In the genomic region with DNA sequence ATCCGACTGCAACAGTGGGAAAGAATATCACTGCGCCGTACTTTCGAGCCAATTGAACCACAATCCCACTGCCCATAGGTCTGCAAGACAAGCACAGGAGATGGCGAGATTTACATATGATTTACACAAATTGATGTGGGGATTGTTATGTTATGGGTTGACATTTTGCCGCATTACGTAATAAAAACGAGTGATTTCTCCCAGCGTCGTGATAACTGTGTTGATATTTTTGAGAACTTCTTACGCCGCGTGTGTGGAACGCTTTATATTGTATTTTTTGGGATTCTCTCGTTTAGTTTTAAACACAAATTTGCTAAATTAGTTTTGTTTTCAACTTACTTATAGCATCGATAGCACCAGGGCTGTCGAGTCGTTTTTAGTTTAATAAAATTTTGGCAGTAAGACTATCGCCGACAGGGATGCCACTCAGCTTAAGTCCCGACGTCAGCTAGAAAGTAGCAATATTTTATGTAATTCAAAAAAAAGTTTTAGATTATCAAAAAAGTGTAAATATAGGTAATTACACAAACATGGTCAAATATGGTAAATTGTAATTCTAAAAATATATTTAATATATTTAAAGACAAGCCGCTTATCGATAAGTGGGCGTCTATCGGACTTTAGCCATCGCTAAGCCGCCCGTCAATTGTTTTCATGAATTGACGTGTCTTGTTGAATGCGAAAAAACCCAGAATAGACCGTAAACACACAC, we compare ENCODE assay signal across 1 fruit fly cellular context.
TF ChIP-seq lines count a peak whose summit lies in the region.

A gene (minus strand): TSS at position 388 of the 712 bp plus-strand sequence.
A gene (minus strand): TSS at position 388 of the 712 bp plus-strand sequence.
A gene (plus strand): TSS at position 621 of the 712 bp plus-strand sequence.

TF ChIP-seq in whole organism, embryonic, 481 proteins besides CTCF, POLR2A, EP300 and RAD21 (continued from another document and continues in another):
- TF ChIP-seq HLH3B (GFP tag; IDR thresholded peaks at IDR 0.05; lab: Robert Waterston, UW) (peak; percentile 30; the same call in 1 of the 2 replicates), otp (GFP tag; IDR thresholded peaks at IDR 0.05; lab: Robert Waterston, UW) (no peak), CG6683 (GFP tag; optimal IDR thresholded peaks at IDR 0.05; lab: Kevin White, UChicago) (peak; percentile 0), Ptx1 (GFP tag; IDR thresholded peaks at IDR 0.05; lab: Robert Waterston, UW) (peak; percentile 68), Dp (GFP tag; optimal IDR thresholded peaks at IDR 0.05; lab: Kevin White, UChicago) (peak; percentile 35), CG1602 (GFP tag; optimal IDR thresholded peaks at IDR 0.05; lab: Kevin White, UChicago) (peak; percentile 33), tna (GFP tag; IDR thresholded peaks at IDR 0.05; lab: Robert Waterston, UW; ENCODE audit: partially characterized antibody) (no peak), sc (optimal IDR thresholded peaks at IDR 0.05; lab: Kevin White, UChicago) (no peak), sc (GFP tag; optimal IDR thresholded peaks at IDR 0.05; lab: Kevin White, UChicago) (peak; percentile 6), Rx (GFP tag; IDR thresholded peaks at IDR 0.05; lab: Robert Waterston, UW) (0 out of 2 replicates have a peak, but pooled peaks have one; percentile 3), gsb-n (tag; optimal IDR thresholded peaks at IDR 0.05; lab: Kevin White, UChicago) (peak; percentile 6), CG12744 (GFP tag; optimal IDR thresholded peaks at IDR 0.05; lab: Kevin White, UChicago) (no peak), Oli (tag; optimal IDR thresholded peaks at IDR 0.05; lab: Kevin White, UChicago) (no peak), Usf (GFP tag; optimal IDR thresholded peaks at IDR 0.05; lab: Kevin White, UChicago) (no peak), da (GFP tag; optimal IDR thresholded peaks at IDR 0.05; lab: Kevin White, UChicago) (no peak), CG4328 (GFP tag; optimal IDR thresholded peaks at IDR 0.05; lab: Kevin White, UChicago) (peak; percentile 63), HHEX (GFP tag; optimal IDR thresholded peaks at IDR 0.05; lab: Kevin White, UChicago) (peak; percentile 18), inv (GFP tag; IDR thresholded peaks at IDR 0.05; lab: Robert Waterston, UW; ENCODE audit: partially characterized antibody) (peak; percentile 61), CG2678 (tag; optimal IDR thresholded peaks at IDR 0.05; lab: Kevin White, UChicago) (peak; percentile 69), row (GFP tag; IDR thresholded peaks at IDR 0.05; lab: Robert Waterston, UW) (peak; percentile 86), toy (GFP tag; IDR thresholded peaks at IDR 0.05; lab: Robert Waterston, UW) (no peak), dm (GFP tag; optimal IDR thresholded peaks at IDR 0.05; lab: Kevin White, UChicago) (peak; percentile 14), CG9932 (GFP tag; IDR thresholded peaks at IDR 0.05; lab: Robert Waterston, UW) (peak; percentile 84), CG14667 (GFP tag; IDR thresholded peaks at IDR 0.05; lab: Robert Waterston, UW) (peak; percentile 25; the same call in 1 of the 2 replicates), CG16863 (GFP tag; optimal IDR thresholded peaks at IDR 0.05; lab: Kevin White, UChicago) (no peak), bowl (GFP tag; IDR thresholded peaks at IDR 0.05; lab: Robert Waterston, UW) (no peak), Tbp (GFP tag; optimal IDR thresholded peaks at IDR 0.05; lab: Kevin White, UChicago) (no peak), crp (GFP tag; optimal IDR thresholded peaks at IDR 0.05; lab: Kevin White, UChicago) (peak in 1 of 2 experiments; percentile 39), Antp (GFP tag; optimal IDR thresholded peaks at IDR 0.05; lab: Kevin White, UChicago) (peak; percentile 30), CG13624 (GFP tag; optimal IDR thresholded peaks at IDR 0.05; lab: Kevin White, UChicago) (peak; percentile 53), CG31388 (GFP tag; optimal IDR thresholded peaks at IDR 0.05; lab: Kevin White, UChicago) (peak; percentile 6), cg (GFP tag; optimal IDR thresholded peaks at IDR 0.05; lab: Kevin White, UChicago) (no peak), CG10654 (GFP tag; optimal IDR thresholded peaks at IDR 0.05; lab: Kevin White, UChicago) (peak; percentile 54), gt (GFP tag; IDR thresholded peaks at IDR 0.05; lab: Robert Waterston, UW) (no peak), slou (GFP tag; optimal IDR thresholded peaks at IDR 0.05; lab: Kevin White, UChicago) (peak; percentile 26), CG10462 (GFP tag; optimal IDR thresholded peaks at IDR 0.05; lab: Kevin White, UChicago) (peak; percentile 24), CG14965 (GFP tag; optimal IDR thresholded peaks at IDR 0.05; lab: Kevin White, UChicago; ENCODE audit: borderline replicate concordance) (no peak), CG7839 (tag; optimal IDR thresholded peaks at IDR 0.05; lab: Kevin White, UChicago) (peak; percentile 57), CG9727 (GFP tag; optimal IDR thresholded peaks at IDR 0.05; lab: Kevin White, UChicago) (peak; percentile 71), NK7.1 (GFP tag; optimal IDR thresholded peaks at IDR 0.05; lab: Kevin White, UChicago) (no peak), CG3838 (GFP tag; optimal IDR thresholded peaks at IDR 0.05; lab: Kevin White, UChicago) (no peak), ttk (GFP tag; IDR thresholded peaks at IDR 0.05; lab: Robert Waterston, UW) (peak; percentile 36; the same call in 1 of the 2 replicates), CG18011 (GFP tag; optimal IDR thresholded peaks at IDR 0.05; lab: Kevin White, UChicago) (peak; percentile 29), Ssrp (tag; optimal IDR thresholded peaks at IDR 0.05; lab: Kevin White, UChicago) (peak; percentile 35), CG12236 (GFP tag; optimal IDR thresholded peaks at IDR 0.05; lab: Kevin White, UChicago) (no peak), gro (GFP tag; optimal IDR thresholded peaks at IDR 0.05; lab: Kevin White, UChicago) (peak; percentile 20), fd96Cb (tag; optimal IDR thresholded peaks at IDR 0.05; lab: Kevin White, UChicago) (peak; percentile 26), Six4 (GFP tag; optimal IDR thresholded peaks at IDR 0.05; lab: Kevin White, UChicago) (peak; percentile 38), lab (GFP tag; optimal IDR thresholded peaks at IDR 0.05; lab: Kevin White, UChicago) (peak; percentile 65), CG6254 (GFP tag; optimal IDR thresholded peaks at IDR 0.05; lab: Kevin White, UChicago) (peak; percentile 1), sug (tag; optimal IDR thresholded peaks at IDR 0.05; lab: Kevin White, UChicago) (peak; percentile 65), zf30C (GFP tag; optimal IDR thresholded peaks at IDR 0.05; lab: Kevin White, UChicago) (no peak), Dref (GFP tag; IDR thresholded peaks at IDR 0.05; lab: Robert Waterston, UW) (peak; percentile 66), btn (GFP tag; optimal IDR thresholded peaks at IDR 0.05; lab: Kevin White, UChicago) (no peak), jumu (GFP tag; optimal IDR thresholded peaks at IDR 0.05; lab: Kevin White, UChicago) (no peak), fd3F (GFP tag; optimal IDR thresholded peaks at IDR 0.05; lab: Kevin White, UChicago) (peak; percentile 34), Aef1 (GFP tag; IDR thresholded peaks at IDR 0.05; lab: Robert Waterston, UW) (peak; percentile 50; the same call in 2 of the 3 replicates), Bdp1 (GFP tag; optimal IDR thresholded peaks at IDR 0.05; lab: Kevin White, UChicago) (no peak), B-H2 (GFP tag; optimal IDR thresholded peaks at IDR 0.05; lab: Kevin White, UChicago) (peak; percentile 74), repo (GFP tag; optimal IDR thresholded peaks at IDR 0.05; lab: Kevin White, UChicago) (no peak), eve (GFP tag; optimal IDR thresholded peaks at IDR 0.05; lab: Kevin White, UChicago) (no peak), CG11398 (GFP tag; optimal IDR thresholded peaks at IDR 0.05; lab: Kevin White, UChicago) (no peak), NC2β (GFP tag; optimal IDR thresholded peaks at IDR 0.05; lab: Kevin White, UChicago) (peak; percentile 12), oc (tag; optimal IDR thresholded peaks at IDR 0.05; lab: Kevin White, UChicago) (peak; percentile 31), YL-1 (GFP tag; optimal IDR thresholded peaks at IDR 0.05; lab: Kevin White, UChicago) (peak; percentile 85), dysf (GFP tag; IDR thresholded peaks at IDR 0.05; lab: Robert Waterston, UW) (peak; percentile 50; the same call in 1 of the 3 replicates), CG4360 (GFP tag; IDR thresholded peaks at IDR 0.05; lab: Robert Waterston, UW) (no peak), nerfin-1 (tag; optimal IDR thresholded peaks at IDR 0.05; lab: Kevin White, UChicago) (peak; percentile 41), CG2120 (GFP tag; optimal IDR thresholded peaks at IDR 0.05; lab: Kevin White, UChicago) (peak; percentile 71), CG12942 (GFP tag; optimal IDR thresholded peaks at IDR 0.05; lab: Kevin White, UChicago) (peak; percentile 48), al (GFP tag; IDR thresholded peaks at IDR 0.05; lab: Robert Waterston, UW) (peak; percentile 46; the same call in 1 of the 2 replicates), gce (GFP tag; IDR thresholded peaks at IDR 0.05; lab: Robert Waterston, UW) (no peak), ftz-f1 (GFP tag; optimal IDR thresholded peaks at IDR 0.05; lab: Kevin White, UChicago) (no peak), grau (tag; optimal IDR thresholded peaks at IDR 0.05; lab: Kevin White, UChicago) (peak; percentile 61), Drgx (GFP tag; IDR thresholded peaks at IDR 0.05; lab: Robert Waterston, UW) (0 out of 2 replicates have a peak, but pooled peaks have one; percentile 20), so (GFP tag; IDR thresholded peaks at IDR 0.05; lab: Robert Waterston, UW) (no peak), schlank (tag; optimal IDR thresholded peaks at IDR 0.05; lab: Kevin White, UChicago) (no peak), CG2199 (GFP tag; IDR thresholded peaks at IDR 0.05; lab: Robert Waterston, UW) (no peak), dati (GFP tag; IDR thresholded peaks at IDR 0.05; lab: Robert Waterston, UW) (no peak), CG7963 (GFP tag; IDR thresholded peaks at IDR 0.05; lab: Robert Waterston, UW; ENCODE audit: partially characterized antibody) (0 out of 3 replicates have a peak, but pooled peaks have one; percentile 14), MESR4 (GFP tag; optimal IDR thresholded peaks at IDR 0.05; lab: Kevin White, UChicago) (peak; percentile 53), CG12659 (GFP tag; optimal IDR thresholded peaks at IDR 0.05; lab: Kevin White, UChicago) (peak; percentile 68), CoRest (tag; optimal IDR thresholded peaks at IDR 0.05; lab: Kevin White, UChicago) (peak; percentile 64), H2.0 (GFP tag; IDR thresholded peaks at IDR 0.05; lab: Robert Waterston, UW) (0 out of 2 replicates have a peak, but pooled peaks have one; percentile 14), luna (GFP tag; optimal IDR thresholded peaks at IDR 0.05; lab: Kevin White, UChicago) (no peak), CG7928 (GFP tag; optimal IDR thresholded peaks at IDR 0.05; lab: Kevin White, UChicago) (peak; percentile 82), hbn (GFP tag; IDR thresholded peaks at IDR 0.05; lab: Robert Waterston, UW; ENCODE audit: partially characterized antibody) (peak; percentile 54), CG13894 (tag; optimal IDR thresholded peaks at IDR 0.05; lab: Kevin White, UChicago) (peak; percentile 72), CG10321 (GFP tag; IDR thresholded peaks at IDR 0.05; lab: Robert Waterston, UW) (no peak), insv (GFP tag; optimal IDR thresholded peaks at IDR 0.05; lab: Kevin White, UChicago) (peak in 1 of 2 experiments; percentile 56), MBD-R2 (GFP tag; IDR thresholded peaks at IDR 0.05; lab: Robert Waterston, UW) (peak; percentile 78), CG12391 (tag; optimal IDR thresholded peaks at IDR 0.05; lab: Kevin White, UChicago) (peak; percentile 85), Scr (GFP tag; IDR thresholded peaks at IDR 0.05; lab: Robert Waterston, UW; ENCODE audit: partially characterized antibody) (peak; percentile 72), h (optimal IDR thresholded peaks at IDR 0.05; lab: Kevin White, UChicago) (no peak), bcd (GFP tag; optimal IDR thresholded peaks at IDR 0.05; lab: Kevin White, UChicago) (peak; percentile 35), CG5245 (GFP tag; optimal IDR thresholded peaks at IDR 0.05; lab: Kevin White, UChicago) (peak; percentile 15), CG15514 (GFP tag; optimal IDR thresholded peaks at IDR 0.05; lab: Kevin White, UChicago) (peak; percentile 66), CG3847 (GFP tag; IDR thresholded peaks at IDR 0.05; lab: Robert Waterston, UW) (peak; percentile 60), Adf1 (GFP tag; IDR thresholded peaks at IDR 0.05; lab: Robert Waterston, UW) (peak; percentile 23; the same call in 1 of the 2 replicates), CG9817 (tag; optimal IDR thresholded peaks at IDR 0.05; lab: Kevin White, UChicago) (peak; percentile 62), Oaz (GFP tag; IDR thresholded peaks at IDR 0.05; lab: Robert Waterston, UW) (peak; percentile 26; the same call in 1 of the 2 replicates), lmd (GFP tag; IDR thresholded peaks at IDR 0.05; lab: Robert Waterston, UW) (peak; percentile 62), hkb (optimal IDR thresholded peaks at IDR 0.05; lab: Kevin White, UChicago) (no peak), hkb (GFP tag; IDR thresholded peaks at IDR 0.05; lab: Robert Waterston, UW) (peak; percentile 49), Hr51 (GFP tag; optimal IDR thresholded peaks at IDR 0.05; lab: Kevin White, UChicago) (peak; percentile 35 to 64), Dll (GFP tag; IDR thresholded peaks at IDR 0.05; lab: Robert Waterston, UW; ENCODE audit: partially characterized antibody) (peak; percentile 83), HmgZ (tag; optimal IDR thresholded peaks at IDR 0.05; lab: Kevin White, UChicago) (peak; percentile 55), sim (GFP tag; IDR thresholded peaks at IDR 0.05; lab: Robert Waterston, UW) (no peak), CG34422 (GFP tag; IDR thresholded peaks at IDR 0.05; lab: Robert Waterston, UW) (peak; percentile 56; the same call in 1 of the 3 replicates), PHDP (tag; optimal IDR thresholded peaks at IDR 0.05; lab: Kevin White, UChicago) (peak; percentile 52), gcm2 (GFP tag; optimal IDR thresholded peaks at IDR 0.05; lab: Kevin White, UChicago) (no peak), CG14710 (tag; optimal IDR thresholded peaks at IDR 0.05; lab: Kevin White, UChicago) (peak; percentile 77), CG13287 (GFP tag; IDR thresholded peaks at IDR 0.05; lab: Robert Waterston, UW; ENCODE audit: partially characterized antibody) (peak; percentile 81), vvl (GFP tag; IDR thresholded peaks at IDR 0.05; lab: Robert Waterston, UW) (peak; percentile 70), CG1603 (tag; optimal IDR thresholded peaks at IDR 0.05; lab: Kevin White, UChicago) (peak; percentile 27), Sox100B (GFP tag; optimal IDR thresholded peaks at IDR 0.05; lab: Kevin White, UChicago) (peak; percentile 45), pnt (GFP tag; optimal IDR thresholded peaks at IDR 0.05; lab: Kevin White, UChicago) (no peak), zfh2 (GFP tag; optimal IDR thresholded peaks at IDR 0.05; lab: Kevin White, UChicago) (peak; percentile 48), trem (tag; optimal IDR thresholded peaks at IDR 0.05; lab: Kevin White, UChicago) (peak; percentile 87), Sry-β (GFP tag; optimal IDR thresholded peaks at IDR 0.05; lab: Kevin White, UChicago) (peak; percentile 89)
